Worm (Caenorhabditis elegans) whole organism, L1 larva: ENCODE results near the gene bath-39.
A peak's percentile ranks its signal among the peaks of the same experiment; 100 is the strongest.

Experiments used
- C04F5.9 ChIP-seq: sonication (generic microtip); optimal IDR thresholded peaks from 2 replicates; lab custom pipeline; 2016; ENCODE audit warnings: missing genetic modification characterization, missing compliant biosample characterization
- C16A3.4 ChIP-seq: fragments of 150-350 bp; optimal IDR thresholded peaks from 2 replicates; lab custom pipeline; 2014; ENCODE audit warnings: missing biosample characterization, missing genetic modification characterization
- Y116A8C.19 ChIP-seq: sonication (generic microtip); optimal IDR thresholded peaks from 2 replicates; lab custom pipeline; 2016; ENCODE audit warnings: missing compliant biosample characterization, missing genetic modification characterization, borderline replicate concordance
- ama-1 ChIP-seq: fragments of 150-350 bp; optimal IDR thresholded peaks from 2 replicates; lab custom pipeline; 2014
- blmp-1 ChIP-seq: fragments of 150-350 bp; optimal IDR thresholded peaks from 2 replicates; lab custom pipeline; 2014; ENCODE audit warnings: missing biosample characterization, missing genetic modification characterization
- ceh-63 ChIP-seq: fragments of 200-800 bp; sonication (Bioruptor generic); optimal IDR thresholded peaks from 2 replicates; lab custom pipeline; 2018; ENCODE audit warnings: mild to moderate bottlenecking, missing genetic modification characterization, missing compliant biosample characterization
- ceh-8 ChIP-seq: fragments of 200-800 bp; sonication (Bioruptor generic); optimal IDR thresholded peaks from 2 replicates; lab custom pipeline; 2018; ENCODE audit warnings: mild to moderate bottlenecking, missing genetic modification characterization, moderate library complexity, missing compliant biosample characterization
- ceh-82 ChIP-seq, 3 experiments: fragments of 150-350 bp in 1 of 3; sonication (generic microtip) in 2 of 3; optimal IDR thresholded peaks; 2 replicates each; lab custom pipeline; 2014 to 2017; ENCODE audit warnings: missing biosample characterization in 3 of 3, missing genetic modification characterization in 3 of 3
- ceh-88 ChIP-seq: fragments of 200-800 bp; sonication (Bioruptor generic); IDR thresholded peaks from 2 replicates; pipeline ENCODE4 v1.3.6; 2022; ENCODE audit warnings: missing genetic modification characterization, missing compliant biosample characterization
- ces-1 ChIP-seq: fragments of 150-350 bp; optimal IDR thresholded peaks from 2 replicates; lab custom pipeline; 2014; ENCODE audit warnings: missing biosample characterization, missing genetic modification reagents, missing genetic modification characterization
- dpl-1 ChIP-seq, 3 experiments: fragments of 150-350 bp in 2 of 3; sonication (generic microtip) in 1 of 3; optimal IDR thresholded peaks; 2 replicates each; lab custom pipeline; 2014 to 2017; ENCODE audit warnings: missing biosample characterization in 3 of 3, missing genetic modification characterization in 3 of 3, missing genetic modification reagents in 3 of 3
- efl-1 ChIP-seq, 4 experiments: fragments of 150-350 bp; optimal IDR thresholded peaks in 3 of 4; peaks in 1 of 4; 1 replicate in 1 of 4; 2 replicates in 3 of 4; lab custom pipeline; 2014; ENCODE audit warnings: missing biosample characterization in 2 of 4, missing genetic modification characterization in 2 of 4, missing genetic modification reagents in 2 of 4
- egl-13 ChIP-seq: sonication (generic microtip); optimal IDR thresholded peaks from 2 replicates; lab custom pipeline; 2016; ENCODE audit warnings: missing genotype, missing genetic modification reagents, missing genetic modification characterization, missing compliant biosample characterization
- egl-27 ChIP-seq, 2 experiments: fragments of 150-350 bp in 1 of 2; sonication (generic microtip); optimal IDR thresholded peaks; 3 replicates each; lab custom pipeline; 2017 to 2018; ENCODE audit warnings: missing biosample characterization in 2 of 2, missing genetic modification characterization in 2 of 2, missing genetic modification reagents in 2 of 2
- elt-2 ChIP-seq: sonication (generic microtip); optimal IDR thresholded peaks from 2 replicates; lab custom pipeline; 2016; ENCODE audit warnings: missing genetic modification characterization, mild to moderate bottlenecking, inconsistent platforms, missing compliant biosample characterization, missing genetic modification reagents
- elt-3 ChIP-seq, 6 experiments: fragments of 150-350 bp in 1 of 6; sonication (generic microtip); optimal IDR thresholded peaks; 2 replicates each; lab custom pipeline; 2017 to 2018; ENCODE audit warnings: missing biosample characterization in 6 of 6, missing genetic modification characterization in 6 of 6, inconsistent platforms in 1 of 6
- fkh-10 ChIP-seq: sonication (generic microtip); optimal IDR thresholded peaks from 2 replicates; lab custom pipeline; 2017; ENCODE audit warnings: missing biosample characterization, missing genetic modification reagents, missing genetic modification characterization
- fkh-8 ChIP-seq: sonication (generic microtip); optimal IDR thresholded peaks from 2 replicates; lab custom pipeline; 2016; ENCODE audit warnings: mild to moderate bottlenecking, missing genetic modification characterization, missing compliant biosample characterization
- fos-1 ChIP-seq: fragments of 150-350 bp; optimal IDR thresholded peaks from 2 replicates; lab custom pipeline; 2014; ENCODE audit warnings: missing biosample characterization, missing genetic modification characterization
- hpl-2 ChIP-seq: fragments of 150-350 bp; optimal IDR thresholded peaks from 2 replicates; lab custom pipeline; 2014; ENCODE audit warnings: missing biosample characterization, missing genetic modification reagents, missing genetic modification characterization
- isw-1 ChIP-seq: fragments of 200-800 bp; sonication (Bioruptor generic); IDR thresholded peaks from 2 replicates; pipeline ENCODE4 v1.3.6; 2022; ENCODE audit warnings: missing genetic modification characterization, missing compliant biosample characterization
- jun-1 ChIP-seq: fragments of 150-350 bp; optimal IDR thresholded peaks from 2 replicates; lab custom pipeline; 2014; ENCODE audit warnings: missing biosample characterization, missing genetic modification reagents, missing genetic modification characterization
- lin-14 ChIP-seq: fragments of 200-800 bp; sonication (Bioruptor generic); optimal IDR thresholded peaks from 2 replicates; lab custom pipeline; 2018; ENCODE audit warnings: mild to moderate bottlenecking, missing genetic modification characterization, moderate library complexity, missing compliant biosample characterization
- lin-15B ChIP-seq: fragments of 150-350 bp; sonication (generic microtip); optimal IDR thresholded peaks from 3 replicates; lab custom pipeline; 2014; ENCODE audit warnings: missing biosample characterization, missing genetic modification characterization
- lin-35 ChIP-seq, 2 experiments: fragments of 150-350 bp; optimal IDR thresholded peaks; 2 replicates each; lab custom pipeline; 2014; ENCODE audit warnings: missing biosample characterization in 2 of 2, missing genetic modification characterization in 2 of 2, missing genetic modification reagents in 2 of 2
- lin-39 ChIP-seq: fragments of 150-350 bp; optimal IDR thresholded peaks from 2 replicates; lab custom pipeline; 2014; ENCODE audit warnings: missing biosample characterization, missing genetic modification reagents, missing genetic modification characterization
- lsy-2 ChIP-seq, 2 experiments: fragments of 150-350 bp; optimal IDR thresholded peaks; 2 replicates each; lab custom pipeline; 2014; ENCODE audit warnings: missing biosample characterization in 2 of 2, missing genetic modification characterization in 2 of 2
- mab-9 ChIP-seq: fragments of 200-800 bp; sonication (Bioruptor generic); IDR thresholded peaks from 2 replicates; pipeline ENCODE4 v1.3.6; 2022; ENCODE audit warnings: missing genetic modification reagents, missing genetic modification characterization, missing compliant biosample characterization
- mdl-1 ChIP-seq, 2 experiments: fragments of 150-350 bp; optimal IDR thresholded peaks; 2 replicates each; lab custom pipeline; 2014 to 2017; ENCODE audit warnings: missing biosample characterization in 2 of 2, missing genetic modification characterization in 2 of 2, inconsistent platforms in 1 of 2
- nhr-19 ChIP-seq: fragments of 200-800 bp; sonication (Bioruptor generic); conservative IDR thresholded peaks from 2 replicates; pipeline ENCODE4 v1.3.6; 2022; ENCODE audit warnings: missing genetic modification characterization, missing compliant biosample characterization
- nhr-20 ChIP-seq: sonication (generic microtip); optimal IDR thresholded peaks from 2 replicates; lab custom pipeline; 2016; ENCODE audit warnings: mild to moderate bottlenecking, missing genetic modification characterization, missing compliant biosample characterization
- nhr-71 ChIP-seq: sonication (generic microtip); optimal IDR thresholded peaks from 2 replicates; lab custom pipeline; 2016; ENCODE audit warnings: mild to moderate bottlenecking, missing genetic modification characterization, moderate library complexity, missing compliant biosample characterization
- nhr-76 ChIP-seq: sonication (generic microtip); optimal IDR thresholded peaks from 2 replicates; lab custom pipeline; 2017; ENCODE audit warnings: missing biosample characterization, missing genetic modification characterization
- nhr-85 ChIP-seq: sonication (generic microtip); peaks from one replicate; lab custom pipeline; 2016; ENCODE audit warnings: missing genetic modification characterization, inconsistent platforms, missing compliant biosample characterization
- pax-3 ChIP-seq: fragments of 200-800 bp; sonication (Bioruptor generic); optimal IDR thresholded peaks from 2 replicates; lab custom pipeline; 2018; ENCODE audit warnings: mild to moderate bottlenecking, missing genetic modification characterization, moderate library complexity, missing compliant biosample characterization
- snu-23 ChIP-seq: sonication (generic microtip); optimal IDR thresholded peaks from 2 replicates; lab custom pipeline; 2016; ENCODE audit warnings: missing genetic modification characterization, missing compliant biosample characterization
- sox-4 ChIP-seq: sonication (generic microtip); optimal IDR thresholded peaks from 2 replicates; lab custom pipeline; 2016; ENCODE audit warnings: missing genetic modification characterization, missing compliant biosample characterization
- sptf-1 ChIP-seq: fragments of 150-350 bp; optimal IDR thresholded peaks from 2 replicates; lab custom pipeline; 2014; ENCODE audit warnings: missing biosample characterization, missing genetic modification characterization
- sup-37 ChIP-seq: fragments of 200-800 bp; sonication (Bioruptor generic); optimal IDR thresholded peaks from 2 replicates; lab custom pipeline; 2018; ENCODE audit warnings: mild to moderate bottlenecking, missing genetic modification characterization, missing compliant biosample characterization
- swsn-7 ChIP-seq: sonication (generic microtip); optimal IDR thresholded peaks from 2 replicates; lab custom pipeline; 2016; ENCODE audit warnings: missing genetic modification characterization, missing compliant biosample characterization
- tbx-2 ChIP-seq: sonication (generic microtip); optimal IDR thresholded peaks from 2 replicates; lab custom pipeline; 2016; ENCODE audit warnings: missing genetic modification characterization, missing compliant biosample characterization
- tlp-1 ChIP-seq: fragments of 150-350 bp; optimal IDR thresholded peaks from 2 replicates; lab custom pipeline; 2014; ENCODE audit warnings: missing biosample characterization, missing genetic modification characterization
- unc-130 ChIP-seq: fragments of 150-350 bp; optimal IDR thresholded peaks from 2 replicates; lab custom pipeline; 2017; ENCODE audit warnings: missing biosample characterization, missing genetic modification characterization, inconsistent platforms
- unc-30 ChIP-seq: sonication (generic microtip); optimal IDR thresholded peaks from 2 replicates; lab custom pipeline; 2017; ENCODE audit warnings: missing biosample characterization, missing genetic modification characterization
- vab-15 ChIP-seq: sonication (generic microtip); optimal IDR thresholded peaks from 2 replicates; lab custom pipeline; 2017; ENCODE audit warnings: missing genotype, mild to moderate bottlenecking, missing genetic modification characterization, missing compliant biosample characterization
- xbp-1 ChIP-seq: sonication (generic microtip); optimal IDR thresholded peaks from 2 replicates; lab custom pipeline; 2016; ENCODE audit warnings: missing genetic modification characterization, missing compliant biosample characterization
- zip-4 ChIP-seq: fragments of 200-800 bp; sonication (Bioruptor generic); optimal IDR thresholded peaks from 2 replicates; lab custom pipeline; 2018; ENCODE audit warnings: mild to moderate bottlenecking, missing genetic modification characterization, moderate library complexity, missing compliant biosample characterization
- ztf-11 ChIP-seq, 2 experiments: sonication (generic microtip); optimal IDR thresholded peaks; 2 replicates each; lab custom pipeline; 2016 to 2017; ENCODE audit warnings: missing genetic modification characterization in 2 of 2, missing biosample characterization in 1 of 2, missing compliant biosample characterization in 1 of 2
- ztf-4 ChIP-seq: fragments of 150-350 bp; optimal IDR thresholded peaks from 2 replicates; lab custom pipeline; 2014; ENCODE audit warnings: missing biosample characterization, missing genetic modification characterization

Gene bath-39

ce11 chrV:13472062-13472461, 12.8 kb downstream of the bath-39 start (continued):
- no peak for TF ChIP-seq sptf-1 (tag; lab: Kevin White, UChicago)
- TF ChIP-seq elt-2 (tag; lab: Kevin White, UChicago) = no peak
- no peak for TF ChIP-seq ceh-88 (GFP tag; lab: Robert Waterston, UW)
- peak; percentile 29 for TF ChIP-seq snu-23 (GFP tag; lab: Kevin White, UChicago)
- no peak for TF ChIP-seq ama-1 (lab: Kevin White, UChicago)
- no peak for TF ChIP-seq swsn-7 (tag; lab: Kevin White, UChicago)
- no peak for TF ChIP-seq nhr-85 (tag; lab: Kevin White, UChicago)
- TF ChIP-seq lsy-2 (tag; optimal IDR thresholded peaks at IDR 0.05; lab: Kevin White, UChicago) = peak; percentile 35 to 47
- TF ChIP-seq sox-4 (tag; lab: Kevin White, UChicago) = no peak
- TF ChIP-seq vab-15 (tag; lab: Kevin White, UChicago) = no peak
- TF ChIP-seq lin-35 (GFP tag; optimal IDR thresholded peaks at IDR 0.05; lab: Kevin White, UChicago) = no peak
- TF ChIP-seq ceh-8 (GFP tag; lab: Kevin White, UChicago) = no peak
- TF ChIP-seq xbp-1 (tag; lab: Kevin White, UChicago) = no peak
- TF ChIP-seq C04F5.9 (tag; lab: Kevin White, UChicago) = no peak
- TF ChIP-seq Y116A8C.19 = no peak
- no peak for TF ChIP-seq lin-39 (tag; lab: Kevin White, UChicago)
- no peak for TF ChIP-seq pax-3

DNA sequence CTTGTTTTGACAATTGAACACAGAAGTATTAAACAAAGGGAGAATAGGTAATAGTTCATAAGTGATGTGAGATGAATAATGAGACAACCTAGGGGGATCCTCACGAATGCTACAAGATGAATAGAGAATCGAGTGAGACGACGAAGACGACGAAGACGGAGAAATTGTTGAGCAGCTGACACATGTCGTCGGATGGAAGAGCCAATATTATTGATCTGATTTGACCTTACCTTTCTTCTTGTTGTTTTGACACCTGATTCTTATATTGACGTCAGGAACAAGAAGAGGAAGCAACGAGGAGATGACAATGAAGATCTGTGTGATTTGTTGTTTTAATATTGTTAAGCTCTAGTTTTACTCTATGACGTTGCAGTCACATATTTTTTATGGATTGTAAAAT, 14.2 kb downstream of the bath-39 start, which contains the start of gene T10G3.1:
Gene T10G3.1 (minus strand): TSS at position 213 of the 400 bp plus-strand sequence.
- TF ChIP-seq mab-9 (GFP tag; lab: Robert Waterston, UW) = no peak
- TF ChIP-seq tlp-1 = no peak
- no peak for TF ChIP-seq elt-3 (tag; optimal IDR thresholded peaks at IDR 0.05; lab: Kevin White, UChicago)
- no peak for TF ChIP-seq blmp-1 (tag; lab: Kevin White, UChicago)
- TF ChIP-seq unc-30 = no peak
- TF ChIP-seq efl-1 (optimal IDR thresholded peaks at IDR 0.05; lab: Kevin White, UChicago) = peak in 1 of 2 experiments; percentile 22
- TF ChIP-seq efl-1 (GFP tag; optimal IDR thresholded peaks at IDR 0.05 in 1 of 2; lab: Kevin White, UChicago) = peak in 1 of 2 experiments; percentile 56
- peak; percentile 70 for TF ChIP-seq lin-14 (GFP tag; lab: Kevin White, UChicago)
- TF ChIP-seq swsn-7 (tag; lab: Kevin White, UChicago) = no peak
- no peak for TF ChIP-seq ama-1 (lab: Kevin White, UChicago)
- no peak for TF ChIP-seq C16A3.4 (tag; lab: Kevin White, UChicago)
- no peak for TF ChIP-seq fkh-8 (tag; lab: Kevin White, UChicago)
- TF ChIP-seq ceh-82 (tag; optimal IDR thresholded peaks at IDR 0.05; lab: Kevin White, UChicago) = no peak
- TF ChIP-seq egl-27 (tag; optimal IDR thresholded peaks at IDR 0.05; lab: Kevin White, UChicago) = no peak
- peak; percentile 85 for TF ChIP-seq nhr-71 (tag; lab: Kevin White, UChicago)
- no peak for TF ChIP-seq hpl-2 (GFP tag; lab: Kevin White, UChicago)
- peak; percentile 37 for TF ChIP-seq unc-130 (tag; lab: Kevin White, UChicago)
- TF ChIP-seq vab-15 (tag; lab: Kevin White, UChicago) = no peak
- TF ChIP-seq ceh-63 = no peak
- TF ChIP-seq lsy-2 (tag; optimal IDR thresholded peaks at IDR 0.05; lab: Kevin White, UChicago) = peak; percentile 37 to 44
- no peak for TF ChIP-seq nhr-85 (tag; lab: Kevin White, UChicago)
- no peak for TF ChIP-seq egl-13 (tag; lab: Kevin White, UChicago)
- peak; percentile 40 for TF ChIP-seq snu-23 (GFP tag; lab: Kevin White, UChicago)
- TF ChIP-seq nhr-76 (tag; lab: Kevin White, UChicago) = no peak
- no peak for TF ChIP-seq sup-37
- TF ChIP-seq sptf-1 (tag; lab: Kevin White, UChicago) = no peak
- TF ChIP-seq ztf-11 (tag; optimal IDR thresholded peaks at IDR 0.05; lab: Kevin White, UChicago) = no peak
- no peak for TF ChIP-seq fkh-10 (GFP tag; lab: Kevin White, UChicago)
- TF ChIP-seq ceh-8 (GFP tag; lab: Kevin White, UChicago) = no peak
- TF ChIP-seq nhr-19 (GFP tag; lab: Robert Waterston, UW) = peak; percentile 52
- no peak for TF ChIP-seq lin-15B (tag; lab: Kevin White, UChicago)
- TF ChIP-seq C04F5.9 (tag; lab: Kevin White, UChicago) = no peak
- no peak for TF ChIP-seq fos-1 (tag; lab: Kevin White, UChicago)
- TF ChIP-seq isw-1 (GFP tag; lab: Robert Waterston, UW) = no peak
- no peak for TF ChIP-seq ces-1 (GFP tag; lab: Kevin White, UChicago)
- no peak for TF ChIP-seq dpl-1 (GFP tag; optimal IDR thresholded peaks at IDR 0.05; lab: Kevin White, UChicago)
- peak; percentile 17 for TF ChIP-seq ztf-4 (tag; lab: Kevin White, UChicago)
- TF ChIP-seq nhr-20 (tag; lab: Kevin White, UChicago) = peak; percentile 31
- TF ChIP-seq mdl-1 (tag; optimal IDR thresholded peaks at IDR 0.05; lab: Kevin White, UChicago) = no peak
- TF ChIP-seq tbx-2 (tag; lab: Kevin White, UChicago) = peak; percentile 8
- TF ChIP-seq zip-4 (GFP tag; lab: Kevin White, UChicago) = no peak
- no peak for TF ChIP-seq xbp-1 (tag; lab: Kevin White, UChicago)
- TF ChIP-seq jun-1 (tag; lab: Kevin White, UChicago) = no peak
